Fruit fly (Drosophila melanogaster) whole organism, embryonic: ENCODE results near the gene amos.

Experiments
- Adf1 ChIP-seq: fragments of 200-800 bp; sonication (Bioruptor generic); IDR thresholded peaks from 2 replicates; pipeline ENCODE4 v1.3.6; 2022; ENCODE audit warnings: missing biosample characterization, missing genetic modification characterization
- Hr3 ChIP-seq: fragments of 200-800 bp; sonication (Bioruptor generic); optimal IDR thresholded peaks from 3 replicates; lab custom pipeline; 2016; ENCODE audit warnings: missing biosample characterization, missing genetic modification characterization
- Hr78 ChIP-seq, 2 experiments: fragments of 200-800 bp in 1 of 2; fragments of >200 bp in 1 of 2; sonication (Bioruptor generic) in 1 of 2; optimal IDR thresholded peaks; 2 replicates each; lab custom pipeline; 2017 to 2019; ENCODE audit warnings: missing biosample characterization in 2 of 2, missing genetic modification characterization in 2 of 2, mild to moderate bottlenecking in 1 of 2, moderate library complexity in 1 of 2

dm6 chr2L:18568715-18569114 lies 28.0 kb downstream of the amos start:
- TF ChIP-seq Adf1 (GFP tag; lab: Robert Waterston, UW) (no peak), Hr3 (GFP tag; lab: Kevin White, UChicago) (no peak), Hr78 (GFP tag; optimal IDR thresholded peaks at IDR 0.05; lab: Kevin White, UChicago) (no peak)
